Fruit fly (Drosophila melanogaster) whole organism, embryonic: Measurements from ENCODE around the gene N.

Experiments used
- Asciz ChIP-seq: fragments of 200-800 bp; sonication (Bioruptor generic); optimal IDR thresholded peaks from 2 replicates; lab custom pipeline; 2017; ENCODE audit warnings: missing biosample characterization, mild to moderate bottlenecking, missing genetic modification characterization, missing genetic modification reagents
- CG10147 ChIP-seq: fragments of 200-800 bp; sonication (Bioruptor generic); optimal IDR thresholded peaks from 2 replicates; lab custom pipeline; 2019; ENCODE audit warnings: missing biosample characterization, mild to moderate bottlenecking, missing genetic modification characterization, moderate library complexity
- CG10274 ChIP-seq: fragments of 200-800 bp; sonication (Bioruptor generic); optimal IDR thresholded peaks from 3 replicates; lab custom pipeline; 2017; ENCODE audit warnings: missing biosample characterization, mild to moderate bottlenecking, missing genetic modification characterization
- CG10321 ChIP-seq: fragments of 200-800 bp; sonication (Bioruptor generic); IDR thresholded peaks from 2 replicates; pipeline ENCODE4 v1.3.6; 2022; ENCODE audit warnings: missing biosample characterization, missing genetic modification characterization
- CG10959 ChIP-seq: fragments of 200-800 bp; sonication (Bioruptor generic); IDR thresholded peaks from 2 replicates; pipeline ENCODE4 v1.3.6; 2022; ENCODE audit warnings: missing biosample characterization, missing genetic modification characterization
- CG11695 ChIP-seq: fragments of 200-800 bp; sonication (Bioruptor generic); IDR thresholded peaks from 3 replicates; pipeline ENCODE4 v1.3.6; 2022; ENCODE audit warnings: missing biosample characterization, missing genetic modification characterization
- CG11696 ChIP-seq: fragments of 200-800 bp; sonication (Bioruptor generic); IDR thresholded peaks from 2 replicates; pipeline ENCODE4 v1.3.6; 2022; ENCODE audit warnings: missing biosample characterization, missing genetic modification characterization
- CG12236 ChIP-seq: fragments of 200-800 bp; sonication (Bioruptor generic); optimal IDR thresholded peaks from 2 replicates; lab custom pipeline; 2016; ENCODE audit warnings: missing biosample characterization, missing genetic modification characterization
- CG12391 ChIP-seq: fragments of 200-800 bp; sonication (Bioruptor generic); optimal IDR thresholded peaks from 3 replicates; lab custom pipeline; 2018; ENCODE audit warnings: missing biosample characterization, mild to moderate bottlenecking, missing genetic modification characterization, moderate library complexity
- CG18599 ChIP-seq: fragments of 200-800 bp; sonication (Bioruptor generic); optimal IDR thresholded peaks from 3 replicates; lab custom pipeline; 2017; ENCODE audit warnings: missing biosample characterization, missing genetic modification characterization, mild to moderate bottlenecking, moderate library complexity, missing genetic modification reagents
- CG2129 ChIP-seq: fragments of 200-800 bp; sonication (Bioruptor generic); IDR thresholded peaks from 2 replicates; pipeline ENCODE4 v1.3.6; 2022; ENCODE audit warnings: missing biosample characterization, missing genetic modification characterization; ENCODE audit not compliant: partially characterized antibody
- CG31224 ChIP-seq: fragments of 200-800 bp; sonication (Bioruptor generic); IDR thresholded peaks from 2 replicates; pipeline ENCODE4 v1.3.6; 2022; ENCODE audit warnings: missing biosample characterization, missing genetic modification characterization
- CG31388 ChIP-seq: fragments of 200-800 bp; sonication (Bioruptor generic); optimal IDR thresholded peaks from 2 replicates; lab custom pipeline; 2016; ENCODE audit warnings: missing biosample characterization, missing genetic modification characterization
- CG3838 ChIP-seq: fragments of 200-800 bp; sonication (Bioruptor generic); optimal IDR thresholded peaks from 3 replicates; lab custom pipeline; 2016; ENCODE audit warnings: missing biosample characterization, missing genetic modification characterization
- CG42726 ChIP-seq: fragments of 200-800 bp; sonication (Bioruptor generic); IDR thresholded peaks from 2 replicates; pipeline ENCODE4 v1.3.6; 2022; ENCODE audit warnings: missing biosample characterization, missing genetic modification characterization; ENCODE audit not compliant: partially characterized antibody
- CG6272 ChIP-seq: fragments of 200-800 bp; sonication (Bioruptor generic); IDR thresholded peaks from 2 replicates; pipeline ENCODE4 v1.3.6; 2022; ENCODE audit warnings: missing biosample characterization, missing genetic modification characterization
- CG7839 ChIP-seq: fragments of 200-800 bp; sonication (Bioruptor generic); optimal IDR thresholded peaks from 3 replicates; lab custom pipeline; 2018; ENCODE audit warnings: missing biosample characterization, mild to moderate bottlenecking, missing genetic modification characterization, moderate library complexity
- CG8089 ChIP-seq: fragments of 200-800 bp; sonication (Bioruptor generic); optimal IDR thresholded peaks from 3 replicates; lab custom pipeline; 2016; ENCODE audit warnings: missing biosample characterization, missing genetic modification characterization
- CG8388 ChIP-seq: fragments of 200-800 bp; sonication (Bioruptor generic); optimal IDR thresholded peaks from 2 replicates; lab custom pipeline; 2019; ENCODE audit warnings: missing biosample characterization, mild to moderate bottlenecking, missing genetic modification characterization, moderate library complexity
- CG8765 ChIP-seq: fragments of 200-800 bp; sonication (Bioruptor generic); IDR thresholded peaks from 2 replicates; pipeline ENCODE4 v1.3.6; 2022; ENCODE audit warnings: missing biosample characterization, missing genetic modification characterization
- Chrac-16 ChIP-seq: fragments of 200-800 bp; sonication (Bioruptor generic); optimal IDR thresholded peaks from 3 replicates; lab custom pipeline; 2016; ENCODE audit warnings: missing biosample characterization, missing genetic modification characterization
- Drgx ChIP-seq: fragments of 200-800 bp; sonication (Bioruptor generic); IDR thresholded peaks from 2 replicates; pipeline ENCODE4 v1.3.6; 2022; ENCODE audit warnings: missing biosample characterization, missing genetic modification characterization
- Kr ChIP-seq: fragments of 200-800 bp; sonication (Bioruptor generic); optimal IDR thresholded peaks from 2 replicates; lab custom pipeline; 2017; ENCODE audit warnings: missing biosample characterization, mild to moderate bottlenecking, missing genetic modification characterization
- Med ChIP-seq: fragments of 200-800 bp; sonication (Bioruptor generic); peaks from one replicate; lab custom pipeline; 2016; ENCODE audit warnings: missing biosample characterization, missing genetic modification characterization, mild to moderate bottlenecking, inconsistent platforms, moderate library complexity
- Neu2 ChIP-seq: fragments of 200-800 bp; sonication (Bioruptor generic); optimal IDR thresholded peaks from 3 replicates; lab custom pipeline; 2016; ENCODE audit warnings: missing biosample characterization, missing genetic modification characterization, borderline replicate concordance
- chinmo ChIP-seq: fragments of 200-800 bp; sonication (Bioruptor generic); IDR thresholded peaks from 4 replicates; pipeline ENCODE4 v1.3.6; 2022; ENCODE audit warnings: missing biosample characterization, missing genetic modification characterization; ENCODE audit not compliant: partially characterized antibody
- dmrt11E ChIP-seq: fragments of 200-800 bp; sonication (Bioruptor generic); optimal IDR thresholded peaks from 3 replicates; lab custom pipeline; 2018; ENCODE audit warnings: missing biosample characterization, mild to moderate bottlenecking, missing genetic modification characterization, moderate library complexity
- eve ChIP-seq, 2 experiments: fragments of >200 bp; optimal IDR thresholded peaks; 2 replicates each; lab custom pipeline; 2017; ENCODE audit warnings: missing biosample characterization in 2 of 2, missing genetic modification characterization in 2 of 2
- eyg ChIP-seq: fragments of 200-800 bp; sonication (Bioruptor generic); optimal IDR thresholded peaks from 3 replicates; lab custom pipeline; 2016; ENCODE audit warnings: missing biosample characterization, missing genetic modification characterization
- fd96Cb ChIP-seq: fragments of 200-800 bp; sonication (Bioruptor generic); optimal IDR thresholded peaks from 2 replicates; lab custom pipeline; 2018; ENCODE audit warnings: missing biosample characterization, mild to moderate bottlenecking, missing genetic modification characterization, moderate library complexity
- hb ChIP-seq: fragments of 200-800 bp; sonication (Bioruptor generic); IDR thresholded peaks from 3 replicates; pipeline ENCODE4 v1.3.6; 2022; ENCODE audit warnings: missing biosample characterization, missing genetic modification characterization; ENCODE audit not compliant: partially characterized antibody
- jumu ChIP-seq: fragments of 200-800 bp; sonication (Bioruptor generic); optimal IDR thresholded peaks from 3 replicates; lab custom pipeline; 2016; ENCODE audit warnings: missing biosample characterization, missing genetic modification characterization
- lbe ChIP-seq: fragments of 200-800 bp; sonication (Bioruptor generic); optimal IDR thresholded peaks from 2 replicates; lab custom pipeline; 2016; ENCODE audit warnings: missing biosample characterization, mild to moderate bottlenecking, missing genetic modification characterization
- nerfin-2 ChIP-seq: fragments of 200-800 bp; sonication (Bioruptor generic); IDR thresholded peaks from 2 replicates; pipeline ENCODE4 v1.3.6; 2022; ENCODE audit warnings: missing biosample characterization, missing genetic modification characterization; ENCODE audit not compliant: partially characterized antibody
- odd ChIP-seq: fragments of 200-800 bp; sonication (Bioruptor generic); optimal IDR thresholded peaks from 2 replicates; lab custom pipeline; 2017; ENCODE audit warnings: missing biosample characterization, mild to moderate bottlenecking, missing genetic modification characterization
- org-1 ChIP-seq: fragments of 200-800 bp; sonication (Bioruptor generic); optimal IDR thresholded peaks from 2 replicates; lab custom pipeline; 2017; ENCODE audit warnings: missing biosample characterization, missing genetic modification characterization
- pnt ChIP-seq: fragments of 200-800 bp; sonication (Bioruptor generic); optimal IDR thresholded peaks from 3 replicates; lab custom pipeline; 2016; ENCODE audit warnings: missing biosample characterization, missing genetic modification characterization
- pzg ChIP-seq: fragments of 200-800 bp; sonication (Bioruptor generic); optimal IDR thresholded peaks from 3 replicates; lab custom pipeline; 2018; ENCODE audit warnings: missing biosample characterization, mild to moderate bottlenecking, missing genetic modification characterization, moderate library complexity
- ranshi ChIP-seq: fragments of 200-800 bp; sonication (Bioruptor generic); IDR thresholded peaks from 2 replicates; pipeline ENCODE4 v1.3.6; 2022; ENCODE audit warnings: missing biosample characterization, missing genetic modification characterization
- sc ChIP-seq, 3 experiments: fragments of >200 bp in 2 of 3; fragments of 200-800 bp in 1 of 3; sonication (Bioruptor generic) in 1 of 3; optimal IDR thresholded peaks; 2 replicates in 2 of 3; 3 replicates in 1 of 3; lab custom pipeline; 2017; ENCODE audit warnings: mild to moderate bottlenecking in 1 of 3, missing biosample characterization in 1 of 3, missing genetic modification characterization in 1 of 3, missing genetic modification reagents in 1 of 3
- sima ChIP-seq: fragments of 200-800 bp; sonication (Bioruptor generic); optimal IDR thresholded peaks from 2 replicates; lab custom pipeline; 2016; ENCODE audit warnings: missing biosample characterization, missing genetic modification characterization
- slbo ChIP-seq: fragments of 200-800 bp; sonication (Bioruptor generic); IDR thresholded peaks from 2 replicates; pipeline ENCODE4 v1.3.6; 2022; ENCODE audit warnings: missing biosample characterization, missing genetic modification characterization
- ssp ChIP-seq: fragments of 200-800 bp; sonication (Bioruptor generic); IDR thresholded peaks from 2 replicates; pipeline ENCODE4 v1.3.6; 2022; ENCODE audit warnings: missing biosample characterization, missing genetic modification characterization
- tgo ChIP-seq: fragments of 200-800 bp; sonication (Bioruptor generic); IDR thresholded peaks from 3 replicates; pipeline ENCODE4 v1.3.6; 2022; ENCODE audit warnings: missing biosample characterization, missing genetic modification characterization
- wor ChIP-seq: fragments of 200-800 bp; sonication (Bioruptor generic); IDR thresholded peaks from 2 replicates; pipeline ENCODE4 v1.3.6; 2022; ENCODE audit warnings: missing biosample characterization, missing genetic modification characterization
- z ChIP-seq: fragments of 200-800 bp; sonication (Bioruptor generic); IDR thresholded peaks from 3 replicates; pipeline ENCODE4 v1.3.6; 2022; ENCODE audit warnings: missing biosample characterization, missing genetic modification characterization
- zen2 ChIP-seq: fragments of 200-800 bp; sonication (Bioruptor generic); IDR thresholded peaks from 3 replicates; pipeline ENCODE4 v1.3.6; 2022; ENCODE audit warnings: missing biosample characterization, missing genetic modification characterization; ENCODE audit not compliant: partially characterized antibody
- zfh1 ChIP-seq: fragments of 200-800 bp; sonication (Bioruptor generic); IDR thresholded peaks from 3 replicates; pipeline ENCODE4 v1.3.6; 2022; ENCODE audit warnings: missing biosample characterization, missing genetic modification characterization

N gene

dm6 chrX:3162405-3163256, 28.0 kb downstream of the N start (continued):
- peak; percentile 96 for TF ChIP-seq CG7839 (tag; lab: Kevin White, UChicago)
- TF ChIP-seq hb = no peak
- peak; percentile 96 for TF ChIP-seq CG12391 (tag; lab: Kevin White, UChicago)
- peak; percentile 93 for TF ChIP-seq CG12236 (GFP tag; lab: Kevin White, UChicago)
- TF ChIP-seq eyg (GFP tag; lab: Kevin White, UChicago) = peak; percentile 86
- TF ChIP-seq CG8765 = peak; percentile 76
- TF ChIP-seq tgo (GFP tag; lab: Robert Waterston, UW) = peak; percentile 94
- peak; percentile 93 for TF ChIP-seq pnt (GFP tag; lab: Kevin White, UChicago)
- TF ChIP-seq lbe (GFP tag; lab: Kevin White, UChicago) = peak; percentile 87
- TF ChIP-seq CG6272 = peak; percentile 86
- TF ChIP-seq Asciz (GFP tag; lab: Kevin White, UChicago) = peak; percentile 91
- TF ChIP-seq chinmo (GFP tag; lab: Robert Waterston, UW) = peak; percentile 67; the same call in 2 of the 4 replicates
- peak; percentile 93 for TF ChIP-seq CG8089 (GFP tag; lab: Kevin White, UChicago)
- TF ChIP-seq CG11696 = peak; percentile 99
- TF ChIP-seq slbo (GFP tag; lab: Robert Waterston, UW) = peak; percentile 85
- peak; percentile 80 for TF ChIP-seq CG3838
- peak; percentile 88 for TF ChIP-seq wor
- TF ChIP-seq sc (optimal IDR thresholded peaks at IDR 0.05; lab: Kevin White, UChicago) = no peak
- TF ChIP-seq sc (GFP tag; optimal IDR thresholded peaks at IDR 0.05; lab: Kevin White, UChicago) = peak; percentile 88
- peak; percentile 94 for TF ChIP-seq Chrac-16 (GFP tag; lab: Kevin White, UChicago)
- TF ChIP-seq eve (GFP tag; optimal IDR thresholded peaks at IDR 0.05; lab: Kevin White, UChicago) = peak in 1 of 2 experiments; percentile 72
- TF ChIP-seq Neu2 (GFP tag; lab: Kevin White, UChicago) = peak; percentile 68
- TF ChIP-seq odd (GFP tag; lab: Kevin White, UChicago) = peak; percentile 86
- TF ChIP-seq sima (GFP tag; lab: Kevin White, UChicago) = peak; percentile 75
- peak; percentile 97 for TF ChIP-seq dmrt11E (tag; lab: Kevin White, UChicago)
- peak; percentile 96 for TF ChIP-seq org-1 (GFP tag; lab: Kevin White, UChicago)
- 0 out of 3 replicates have a peak, but pooled peaks have one; percentile 13 for TF ChIP-seq zen2
- no peak for TF ChIP-seq CG42726 (GFP tag; lab: Robert Waterston, UW)
- peak; percentile 92 for TF ChIP-seq Drgx (GFP tag; lab: Robert Waterston, UW)
- no peak for TF ChIP-seq CG2129
- TF ChIP-seq Med (GFP tag; lab: Kevin White, UChicago) = peak; percentile 98
- peak; percentile 94 for TF ChIP-seq fd96Cb (tag; lab: Kevin White, UChicago)
- TF ChIP-seq jumu (GFP tag; lab: Kevin White, UChicago) = peak; percentile 94
- TF ChIP-seq CG10147 = peak; percentile 77
- TF ChIP-seq CG10274 (GFP tag; lab: Kevin White, UChicago) = peak; percentile 67
- TF ChIP-seq CG31224 (GFP tag; lab: Robert Waterston, UW) = peak; percentile 78
- TF ChIP-seq z = peak; percentile 69
- TF ChIP-seq CG10321 (GFP tag; lab: Robert Waterston, UW) = peak; percentile 50; the same call in 1 of the 2 replicates
- peak; percentile 96 for TF ChIP-seq zfh1 (GFP tag; lab: Robert Waterston, UW)
- TF ChIP-seq CG8388 = peak; percentile 95
- peak; percentile 69 for TF ChIP-seq Kr (GFP tag; lab: Kevin White, UChicago)
- TF ChIP-seq CG18599 (GFP tag; lab: Kevin White, UChicago) = peak; percentile 91
- peak; percentile 92 for TF ChIP-seq CG10959 (GFP tag; lab: Robert Waterston, UW)
- TF ChIP-seq ssp (GFP tag; lab: Robert Waterston, UW) = peak; percentile 82
- no peak for TF ChIP-seq pzg (GFP tag; lab: Kevin White, UChicago)
- TF ChIP-seq ranshi (GFP tag; lab: Robert Waterston, UW) = peak; percentile 89
- TF ChIP-seq CG31388 (GFP tag; lab: Kevin White, UChicago) = peak; percentile 78
- no peak for TF ChIP-seq nerfin-2 (GFP tag; lab: Robert Waterston, UW)
- peak; percentile 94 for TF ChIP-seq CG11695 (GFP tag; lab: Robert Waterston, UW)
